Worm (Caenorhabditis elegans) whole organism, L1 larva: ENCODE data around the gene scc-2.
A peak's percentile ranks its signal among the peaks of the same experiment; 100 is the strongest.

Experiments
- Y116A8C.19 ChIP-seq: sonication (generic microtip); optimal IDR thresholded peaks from 2 replicates; lab custom pipeline; 2016; ENCODE audit warnings: missing compliant biosample characterization, missing genetic modification characterization, borderline replicate concordance
- aha-1 ChIP-seq: fragments of 150-350 bp; optimal IDR thresholded peaks from 2 replicates; lab custom pipeline; 2014; ENCODE audit warnings: missing biosample characterization, missing genetic modification characterization
- aly-2 ChIP-seq: fragments of 150-350 bp; optimal IDR thresholded peaks from 2 replicates; lab custom pipeline; 2014; ENCODE audit warnings: missing biosample characterization, missing genetic modification characterization
- ceh-90 ChIP-seq: sonication (generic microtip); optimal IDR thresholded peaks from 2 replicates; lab custom pipeline; 2016; ENCODE audit warnings: missing genetic modification characterization, missing compliant biosample characterization
- ces-1 ChIP-seq: fragments of 150-350 bp; optimal IDR thresholded peaks from 2 replicates; lab custom pipeline; 2014; ENCODE audit warnings: missing biosample characterization, missing genetic modification reagents, missing genetic modification characterization
- dpl-1 ChIP-seq, 3 experiments: fragments of 150-350 bp in 2 of 3; sonication (generic microtip) in 1 of 3; optimal IDR thresholded peaks; 2 replicates each; lab custom pipeline; 2014 to 2017; ENCODE audit warnings: missing biosample characterization in 3 of 3, missing genetic modification characterization in 3 of 3, missing genetic modification reagents in 3 of 3
- dsc-1 ChIP-seq: sonication (generic microtip); optimal IDR thresholded peaks from 2 replicates; lab custom pipeline; 2016; ENCODE audit warnings: mild to moderate bottlenecking, missing genetic modification characterization, missing compliant biosample characterization
- efl-1 ChIP-seq, 4 experiments: fragments of 150-350 bp; optimal IDR thresholded peaks in 3 of 4; peaks in 1 of 4; 1 replicate in 1 of 4; 2 replicates in 3 of 4; lab custom pipeline; 2014; ENCODE audit warnings: missing biosample characterization in 2 of 4, missing genetic modification characterization in 2 of 4, missing genetic modification reagents in 2 of 4
- efl-3 ChIP-seq: fragments of 200-800 bp; sonication (Bioruptor generic); optimal IDR thresholded peaks from 2 replicates; lab custom pipeline; 2018; ENCODE audit warnings: mild to moderate bottlenecking, missing genetic modification characterization, missing compliant biosample characterization
- egl-13 ChIP-seq: sonication (generic microtip); optimal IDR thresholded peaks from 2 replicates; lab custom pipeline; 2016; ENCODE audit warnings: missing genotype, missing genetic modification reagents, missing genetic modification characterization, missing compliant biosample characterization
- egl-27 ChIP-seq, 2 experiments: fragments of 150-350 bp in 1 of 2; sonication (generic microtip); optimal IDR thresholded peaks; 3 replicates each; lab custom pipeline; 2017 to 2018; ENCODE audit warnings: missing biosample characterization in 2 of 2, missing genetic modification characterization in 2 of 2, missing genetic modification reagents in 2 of 2
- elt-3 ChIP-seq, 6 experiments: fragments of 150-350 bp in 1 of 6; sonication (generic microtip); optimal IDR thresholded peaks; 2 replicates each; lab custom pipeline; 2017 to 2018; ENCODE audit warnings: missing biosample characterization in 6 of 6, missing genetic modification characterization in 6 of 6, inconsistent platforms in 1 of 6
- fkh-8 ChIP-seq: sonication (generic microtip); optimal IDR thresholded peaks from 2 replicates; lab custom pipeline; 2016; ENCODE audit warnings: mild to moderate bottlenecking, missing genetic modification characterization, missing compliant biosample characterization
- grh-1 ChIP-seq: fragments of 200-800 bp; sonication (Bioruptor generic); IDR thresholded peaks from 2 replicates; pipeline ENCODE4 v1.3.6; 2022; ENCODE audit warnings: missing genetic modification reagents, missing genetic modification characterization, missing compliant biosample characterization
- hlh-4 ChIP-seq: sonication (generic microtip); optimal IDR thresholded peaks from 2 replicates; lab custom pipeline; 2016; ENCODE audit warnings: mild to moderate bottlenecking, missing genetic modification characterization, missing compliant biosample characterization
- isw-1 ChIP-seq: fragments of 200-800 bp; sonication (Bioruptor generic); IDR thresholded peaks from 2 replicates; pipeline ENCODE4 v1.3.6; 2022; ENCODE audit warnings: missing genetic modification characterization, missing compliant biosample characterization
- lin-13 ChIP-seq: fragments of 150-350 bp; optimal IDR thresholded peaks from 2 replicates; lab custom pipeline; 2014; ENCODE audit warnings: missing biosample characterization, missing genetic modification reagents, missing genetic modification characterization
- lin-14 ChIP-seq: fragments of 200-800 bp; sonication (Bioruptor generic); optimal IDR thresholded peaks from 2 replicates; lab custom pipeline; 2018; ENCODE audit warnings: mild to moderate bottlenecking, missing genetic modification characterization, moderate library complexity, missing compliant biosample characterization
- lir-3 ChIP-seq: sonication (generic microtip); optimal IDR thresholded peaks from 2 replicates; lab custom pipeline; 2016; ENCODE audit warnings: mild to moderate bottlenecking, missing genetic modification characterization, moderate library complexity, missing compliant biosample characterization; ENCODE audit not compliant: poor library complexity
- lsy-2 ChIP-seq, 2 experiments: fragments of 150-350 bp; optimal IDR thresholded peaks; 2 replicates each; lab custom pipeline; 2014; ENCODE audit warnings: missing biosample characterization in 2 of 2, missing genetic modification characterization in 2 of 2
- mdl-1 ChIP-seq, 2 experiments: fragments of 150-350 bp; optimal IDR thresholded peaks; 2 replicates each; lab custom pipeline; 2014 to 2017; ENCODE audit warnings: missing biosample characterization in 2 of 2, missing genetic modification characterization in 2 of 2, inconsistent platforms in 1 of 2
- nhr-20 ChIP-seq: sonication (generic microtip); optimal IDR thresholded peaks from 2 replicates; lab custom pipeline; 2016; ENCODE audit warnings: mild to moderate bottlenecking, missing genetic modification characterization, missing compliant biosample characterization
- nhr-71 ChIP-seq: sonication (generic microtip); optimal IDR thresholded peaks from 2 replicates; lab custom pipeline; 2016; ENCODE audit warnings: mild to moderate bottlenecking, missing genetic modification characterization, moderate library complexity, missing compliant biosample characterization
- nhr-76 ChIP-seq: sonication (generic microtip); optimal IDR thresholded peaks from 2 replicates; lab custom pipeline; 2017; ENCODE audit warnings: missing biosample characterization, missing genetic modification characterization
- pag-3 ChIP-seq: sonication (generic microtip); optimal IDR thresholded peaks from 2 replicates; lab custom pipeline; 2017; ENCODE audit warnings: missing genetic modification characterization, mild to moderate bottlenecking, missing compliant biosample characterization, antibody characterized with exemption, borderline replicate concordance; ENCODE audit not compliant: insufficient read depth
- pqm-1 ChIP-seq: sonication (generic microtip); optimal IDR thresholded peaks from 3 replicates; lab custom pipeline; 2017; ENCODE audit warnings: missing biosample characterization, missing genetic modification characterization
- snpc-4 ChIP-seq: fragments of 150-350 bp; optimal IDR thresholded peaks from 2 replicates; lab custom pipeline; 2014; ENCODE audit warnings: missing biosample characterization, missing genetic modification characterization
- sox-4 ChIP-seq: sonication (generic microtip); optimal IDR thresholded peaks from 2 replicates; lab custom pipeline; 2016; ENCODE audit warnings: missing genetic modification characterization, missing compliant biosample characterization
- unc-62 ChIP-seq: fragments of 150-350 bp; optimal IDR thresholded peaks from 2 replicates; lab custom pipeline; 2014; ENCODE audit warnings: missing biosample characterization, missing genetic modification reagents, missing genetic modification characterization
- zag-1 ChIP-seq: fragments of 150-350 bp; optimal IDR thresholded peaks from 2 replicates; lab custom pipeline; 2014; ENCODE audit warnings: missing biosample characterization, missing genetic modification characterization

The scc-2 gene

ce11 chrII:263563-263962, at the start of gene scc-2:
scc-2 (minus strand) TSS chrII:263663.
- no peak for TF ChIP-seq nhr-76 (tag; lab: Kevin White, UChicago)
- no peak for TF ChIP-seq zag-1 (tag; lab: Kevin White, UChicago)
- no peak for TF ChIP-seq Y116A8C.19
- no peak for TF ChIP-seq efl-3 (GFP tag; lab: Kevin White, UChicago)
- TF ChIP-seq isw-1 (GFP tag; lab: Robert Waterston, UW): no peak
- TF ChIP-seq unc-62 (GFP tag; lab: Kevin White, UChicago): no peak
- TF ChIP-seq pqm-1 (tag; lab: Kevin White, UChicago): no peak
- TF ChIP-seq pag-3 (tag; lab: Kevin White, UChicago): no peak
- TF ChIP-seq snpc-4 (tag; lab: Kevin White, UChicago): no peak

- TF ChIP-seq nhr-71 (peak; percentile 8), dsc-1 (peak; percentile 46)
Measured at ce11 chrII:312110-312509, 48.6 kb upstream of the scc-2 start, which contains the start of gene mps-2. mps-2 (minus strand) TSS chrII:312210.

ce11 chrII:307154-307553, 43.7 kb upstream of the scc-2 start, which contains the start of gene K01A2.4:
K01A2.4 (plus strand) TSS chrII:307454.
- TF ChIP-seq egl-13 (tag; lab: Kevin White, UChicago): no peak
- no peak for TF ChIP-seq elt-3 (tag; optimal IDR thresholded peaks at IDR 0.05; lab: Kevin White, UChicago)
- no peak for TF ChIP-seq lir-3 (tag; lab: Kevin White, UChicago)
- TF ChIP-seq grh-1 (GFP tag; lab: Robert Waterston, UW): no peak
- no peak for TF ChIP-seq fkh-8 (tag; lab: Kevin White, UChicago)
- no peak for TF ChIP-seq hlh-4 (tag; lab: Kevin White, UChicago)
- TF ChIP-seq ceh-90 (tag; lab: Kevin White, UChicago): no peak

- TF ChIP-seq ces-1 (GFP tag; lab: Kevin White, UChicago): no peak
- no peak for TF ChIP-seq efl-3 (GFP tag; lab: Kevin White, UChicago)
- no peak for TF ChIP-seq aly-2 (tag; lab: Kevin White, UChicago)
- TF ChIP-seq lin-14: no peak
- TF ChIP-seq lin-13: no peak
- TF ChIP-seq nhr-20: no peak
- no peak for TF ChIP-seq efl-1 (optimal IDR thresholded peaks at IDR 0.05; lab: Kevin White, UChicago)
- TF ChIP-seq efl-1 (GFP tag; optimal IDR thresholded peaks at IDR 0.05 in 1 of 2; lab: Kevin White, UChicago): peak in 1 of 2 experiments; percentile 17
- TF ChIP-seq, all 84 proteins: peak for 1
Measured at ce11 chrII:305645-306044, 42.2 kb upstream of the scc-2 start, which contains the start of gene col-69. col-69 (minus strand) TSS chrII:305745.

ce11 chrII:303927-304711, 40.7 kb upstream of the scc-2 start:
- no peak for TF ChIP-seq mdl-1 (tag; optimal IDR thresholded peaks at IDR 0.05; lab: Kevin White, UChicago)
- no peak for TF ChIP-seq sox-4 (tag; lab: Kevin White, UChicago)
- TF ChIP-seq dpl-1 (GFP tag; optimal IDR thresholded peaks at IDR 0.05; lab: Kevin White, UChicago): no peak
- no peak for TF ChIP-seq egl-27 (tag; optimal IDR thresholded peaks at IDR 0.05; lab: Kevin White, UChicago)
- TF ChIP-seq aha-1: no peak
- no peak for TF ChIP-seq lsy-2 (tag; optimal IDR thresholded peaks at IDR 0.05; lab: Kevin White, UChicago)
